Worm (Caenorhabditis elegans) whole organism, L3 larva: ENCODE data around the gene pks-1.

Source experiments
- ama-1 ChIP-seq: fragments of 150-350 bp; optimal IDR thresholded peaks from 2 replicates; lab custom pipeline; 2018
- ceh-16 ChIP-seq: sonication (generic microtip); optimal IDR thresholded peaks from 2 replicates; lab custom pipeline; 2017; ENCODE audit warnings: missing biosample characterization, missing genetic modification characterization
- ceh-9 ChIP-seq: sonication (generic microtip); optimal IDR thresholded peaks from 2 replicates; lab custom pipeline; 2018; ENCODE audit warnings: missing biosample characterization, missing genetic modification characterization
- daf-12 ChIP-seq: fragments of 150-350 bp; optimal IDR thresholded peaks from 2 replicates; lab custom pipeline; 2014; ENCODE audit warnings: missing biosample characterization, missing genetic modification reagents, missing genetic modification characterization
- fos-1 ChIP-seq: fragments of 150-350 bp; optimal IDR thresholded peaks from 2 replicates; lab custom pipeline; 2014; ENCODE audit warnings: missing biosample characterization, missing genetic modification characterization
- lin-39 ChIP-seq: fragments of 150-350 bp; optimal IDR thresholded peaks from 2 replicates; lab custom pipeline; 2018; ENCODE audit warnings: missing biosample characterization, missing genetic modification reagents, missing genetic modification characterization
- nfya-1 ChIP-seq: sonication (generic microtip); optimal IDR thresholded peaks from 2 replicates; lab custom pipeline; 2017; ENCODE audit warnings: missing genetic modification characterization, mild to moderate bottlenecking, missing compliant biosample characterization, antibody characterized with exemption, moderate library complexity; ENCODE audit not compliant: insufficient read depth
- nhr-12 ChIP-seq: fragments of 150-350 bp; optimal IDR thresholded peaks from 2 replicates; lab custom pipeline; 2014; ENCODE audit warnings: missing biosample characterization, missing genetic modification characterization
- nhr-67 ChIP-seq: fragments of 150-350 bp; optimal IDR thresholded peaks from 2 replicates; lab custom pipeline; 2014; ENCODE audit warnings: missing biosample characterization, missing genetic modification characterization
- nhr-76 ChIP-seq: fragments of 150-350 bp; sonication (generic microtip); optimal IDR thresholded peaks from 5 replicates; lab custom pipeline; 2014; ENCODE audit warnings: missing biosample characterization, missing genetic modification characterization
- skn-1 ChIP-seq: fragments of 150-350 bp; optimal IDR thresholded peaks from 2 replicates; lab custom pipeline; 2014; ENCODE audit warnings: missing biosample characterization, missing genetic modification characterization
- tbx-2 ChIP-seq: sonication (generic microtip); optimal IDR thresholded peaks from 2 replicates; lab custom pipeline; 2016; ENCODE audit warnings: mild to moderate bottlenecking, missing genetic modification characterization, missing compliant biosample characterization
- unc-39 ChIP-seq: sonication (generic microtip); optimal IDR thresholded peaks from 4 replicates; lab custom pipeline; 2017; ENCODE audit warnings: missing biosample characterization, missing genetic modification characterization
- unc-62 ChIP-seq: fragments of 150-350 bp; sonication (generic microtip); optimal IDR thresholded peaks from 4 replicates; lab custom pipeline; 2014; ENCODE audit warnings: missing biosample characterization, missing genetic modification reagents, missing genetic modification characterization

- no peak for TF ChIP-seq nhr-76 (tag; lab: Kevin White, UChicago)
- TF ChIP-seq unc-39 (tag; lab: Kevin White, UChicago), result no peak
- TF ChIP-seq nfya-1 (tag; lab: Kevin White, UChicago), result no peak
- no peak for TF ChIP-seq nhr-12 (tag; lab: Kevin White, UChicago)
- TF ChIP-seq fos-1 (tag; lab: Kevin White, UChicago), result no peak
- TF ChIP-seq skn-1 (tag; lab: Kevin White, UChicago), result no peak
- no peak for TF ChIP-seq ama-1 (lab: Kevin White, UChicago)
- no peak for TF ChIP-seq ceh-9 (tag; lab: Kevin White, UChicago)
- no peak for TF ChIP-seq lin-39 (tag; lab: Kevin White, UChicago)
- no peak for TF ChIP-seq daf-12 (tag; lab: Kevin White, UChicago)
- no peak for TF ChIP-seq unc-62
- no peak for TF ChIP-seq ceh-16 (tag; lab: Kevin White, UChicago)
- no peak for TF ChIP-seq tbx-2 (tag; lab: Kevin White, UChicago)
- no peak for TF ChIP-seq nhr-67 (tag; lab: Kevin White, UChicago)
These were observed 30.8 kb upstream of the pks-1 start for ce11 chrX:5382778-5383177.
